Fruit fly (Drosophila melanogaster) whole organism, wandering third instar larva: ENCODE measurements around the gene CG10089.
A peak's percentile ranks its signal among the peaks of the same experiment; 100 is the strongest.

ENCODE experiments used
- CG32264 ChIP-seq: fragments of 200-800 bp; sonication (Bioruptor generic); optimal IDR thresholded peaks from 2 replicates; lab custom pipeline; 2016; ENCODE audit warnings: missing biosample characterization, missing genetic modification characterization
- CG9705 ChIP-seq: fragments of 200-800 bp; sonication (Bioruptor generic); optimal IDR thresholded peaks from 2 replicates; lab custom pipeline; 2018; ENCODE audit warnings: missing biosample characterization, mild to moderate bottlenecking, missing genetic modification characterization
- Dfd ChIP-seq: fragments of >200 bp; optimal IDR thresholded peaks from 2 replicates; lab custom pipeline; 2017; ENCODE audit warnings: missing biosample characterization, missing genetic modification characterization
- Dif ChIP-seq: fragments of 200-275, 200-300 bp; sonication (Bioruptor generic); optimal IDR thresholded peaks from 2 replicates; lab custom pipeline; 2018; ENCODE audit warnings: missing biosample characterization, missing genetic modification characterization; ENCODE audit not compliant: partially characterized antibody
- GATAd ChIP-seq: sonication (Bioruptor generic); optimal IDR thresholded peaks from 2 replicates; lab custom pipeline; 2016; ENCODE audit warnings: missing biosample characterization, missing genetic modification characterization
- HLH106 ChIP-seq: fragments of 200-800 bp; optimal IDR thresholded peaks from 3 replicates; lab custom pipeline; 2019; ENCODE audit warnings: missing biosample characterization, mild to moderate bottlenecking, missing genetic modification characterization, moderate library complexity
- Hnf4 ChIP-seq: fragments of 200-800 bp; sonication (Bioruptor generic); optimal IDR thresholded peaks from 2 replicates; lab custom pipeline; 2016; ENCODE audit warnings: missing biosample characterization, mild to moderate bottlenecking, missing genetic modification characterization
- Hr83 ChIP-seq: fragments of 200-300 bp; sonication (Bioruptor generic); optimal IDR thresholded peaks from 2 replicates; lab custom pipeline; 2016; ENCODE audit warnings: missing biosample characterization, mild to moderate bottlenecking, missing genetic modification characterization, moderate library complexity; ENCODE audit not compliant: poor library complexity, severe bottlenecking
- Jra ChIP-seq: sonication (Bioruptor generic); optimal IDR thresholded peaks from 2 replicates; lab custom pipeline; 2016; ENCODE audit warnings: missing biosample characterization, missing genetic modification characterization
- N ChIP-seq: fragments of >200 bp; optimal IDR thresholded peaks from 2 replicates; lab custom pipeline; 2018; ENCODE audit warnings: missing biosample characterization, missing external identifiers, missing genetic modification characterization
- OdsH ChIP-seq: fragments of 200-800 bp; sonication (Bioruptor generic); optimal IDR thresholded peaks from 2 replicates; lab custom pipeline; 2016; ENCODE audit warnings: missing biosample characterization, mild to moderate bottlenecking, missing genetic modification characterization
- Rel ChIP-seq, 2 experiments: fragments of 200-800 bp; sonication (Bioruptor generic) in 1 of 2; optimal IDR thresholded peaks; 2 replicates in 1 of 2; 3 replicates in 1 of 2; lab custom pipeline; 2016 to 2019; ENCODE audit warnings: mild to moderate bottlenecking in 2 of 2, missing biosample characterization in 2 of 2, missing genetic modification characterization in 2 of 2, moderate library complexity in 1 of 2
- Sp1 ChIP-seq: fragments of 200-800 bp; sonication (Bioruptor generic); optimal IDR thresholded peaks from 3 replicates; lab custom pipeline; 2019; ENCODE audit warnings: missing biosample characterization, mild to moderate bottlenecking, missing genetic modification characterization, moderate library complexity
- Vsx2 ChIP-seq: fragments of 200-300, 225-300 bp; sonication (Bioruptor generic); optimal IDR thresholded peaks from 2 replicates; lab custom pipeline; 2018; ENCODE audit warnings: missing biosample characterization, missing genetic modification characterization; ENCODE audit not compliant: partially characterized antibody
- br ChIP-seq: fragments of 200-800 bp; sonication (Bioruptor generic); optimal IDR thresholded peaks from 2 replicates; lab custom pipeline; 2016; ENCODE audit warnings: missing biosample characterization, missing genetic modification characterization
- dl ChIP-seq, 2 experiments: fragments of 175-275, 200-275 bp in 1 of 2; fragments of 200-275 bp in 1 of 2; sonication (Bioruptor generic); optimal IDR thresholded peaks; lab custom pipeline; 2018; ENCODE audit warnings: mild to moderate bottlenecking in 2 of 2, missing biosample characterization in 2 of 2, missing genetic modification characterization in 2 of 2, moderate library complexity in 2 of 2; ENCODE audit not compliant: partially characterized antibody in 2 of 2, insufficient read depth in 1 of 2
- dmrt93B ChIP-seq: fragments of 200-800 bp; sonication (Bioruptor generic); optimal IDR thresholded peaks from 2 replicates; lab custom pipeline; 2018; ENCODE audit warnings: missing biosample characterization, mild to moderate bottlenecking, missing genetic modification characterization
- ey ChIP-seq: fragments of 200-800 bp; sonication (Bioruptor generic); optimal IDR thresholded peaks from 2 replicates; lab custom pipeline; 2016; ENCODE audit warnings: missing biosample characterization, missing genetic modification characterization
- foxo ChIP-seq, 2 experiments: fragments of 200-800 bp; sonication (Bioruptor generic); optimal IDR thresholded peaks; 2 replicates in 1 of 2; 3 replicates in 1 of 2; lab custom pipeline; 2016 to 2017; ENCODE audit warnings: missing biosample characterization in 2 of 2, missing genetic modification characterization in 2 of 2
- fru ChIP-seq: fragments of 200-800 bp; sonication (Bioruptor generic); optimal IDR thresholded peaks from 3 replicates; lab custom pipeline; 2016; ENCODE audit warnings: missing biosample characterization, mild to moderate bottlenecking, missing genetic modification characterization
- h ChIP-seq: fragments of 200-800 bp; sonication (Bioruptor generic); optimal IDR thresholded peaks from 3 replicates; lab custom pipeline; 2016; ENCODE audit warnings: missing biosample characterization, mild to moderate bottlenecking, missing genetic modification characterization
- jim ChIP-seq: fragments of 175-275, 200-325 bp; sonication (Bioruptor generic); optimal IDR thresholded peaks from 2 replicates; lab custom pipeline; 2016; ENCODE audit warnings: missing biosample characterization, mild to moderate bottlenecking, missing genetic modification characterization
- lola ChIP-seq: fragments of >200 bp; optimal IDR thresholded peaks from 2 replicates; lab custom pipeline; 2017; ENCODE audit warnings: missing biosample characterization, missing genetic modification characterization
- psq ChIP-seq: fragments of 200-800 bp; sonication (Bioruptor generic); optimal IDR thresholded peaks from 3 replicates; lab custom pipeline; 2017; ENCODE audit warnings: missing biosample characterization, mild to moderate bottlenecking, missing genetic modification characterization, moderate library complexity
- rgr ChIP-seq: fragments of 200-800 bp; sonication (Bioruptor generic); optimal IDR thresholded peaks from 3 replicates; lab custom pipeline; 2016; ENCODE audit warnings: missing biosample characterization, mild to moderate bottlenecking, missing genetic modification characterization
- sage ChIP-seq: fragments of 200-800 bp; sonication (Bioruptor generic); optimal IDR thresholded peaks from 2 replicates; lab custom pipeline; 2016; ENCODE audit warnings: missing biosample characterization, mild to moderate bottlenecking, missing genetic modification characterization
- sv ChIP-seq: fragments of 200-800 bp; sonication (Bioruptor generic); optimal IDR thresholded peaks from 3 replicates; lab custom pipeline; 2016; ENCODE audit warnings: missing biosample characterization, missing genetic modification characterization
- woc ChIP-seq: sonication (Bioruptor generic); optimal IDR thresholded peaks from 2 replicates; lab custom pipeline; 2016; ENCODE audit warnings: missing biosample characterization, mild to moderate bottlenecking, missing genetic modification characterization

The CG10089 gene

dm6 chr3L:13503631-13504030, 29.0 kb upstream of the CG10089 start:
- TF ChIP-seq h (GFP tag; lab: Kevin White, UChicago), result no peak
- TF ChIP-seq sv, result no peak
- no peak for TF ChIP-seq sage (GFP tag; lab: Kevin White, UChicago)

DNA sequence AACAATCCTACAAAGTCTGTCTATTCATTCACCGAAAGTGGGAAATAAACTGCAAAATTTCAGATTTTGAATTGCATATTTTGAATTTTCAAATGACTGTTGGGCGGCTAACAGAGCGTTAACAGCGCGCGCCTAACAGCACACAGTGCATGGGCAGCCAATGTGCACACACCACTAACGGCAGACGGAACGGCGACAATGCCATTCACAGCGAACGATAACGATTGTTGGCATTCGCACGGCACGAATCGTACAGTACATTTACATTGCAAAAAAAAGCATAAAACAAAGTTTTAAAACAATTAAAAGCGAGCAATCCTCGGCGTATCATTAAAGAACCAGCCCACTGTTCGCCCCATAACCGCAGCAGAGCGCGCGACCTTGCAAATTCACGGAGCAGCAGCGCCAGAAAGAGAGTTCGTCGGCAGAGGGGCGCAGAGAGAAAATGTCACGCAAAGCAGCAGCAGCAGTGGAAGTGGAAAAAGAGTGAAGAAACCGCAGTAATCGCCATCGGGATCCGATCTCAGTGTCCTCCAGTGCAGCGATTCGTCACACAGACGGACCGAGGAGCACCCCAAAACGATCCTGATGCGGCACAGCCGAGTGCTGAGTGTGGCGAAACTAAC, 28.0 kb upstream of the CG10089 start, which contains the start of gene Spt20:
Spt20 (plus strand) TSS at position 224 of the 626 bp plus-strand sequence.
- no peak for TF ChIP-seq psq
- no peak for TF ChIP-seq dmrt93B
- no peak for TF ChIP-seq dl (GFP tag; optimal IDR thresholded peaks at IDR 0.05; lab: Kevin White, UChicago; ENCODE audit: insufficient read depth in 1 of 2, partially characterized antibody in 2 of 2)
- TF ChIP-seq OdsH (GFP tag; lab: Kevin White, UChicago), result no peak
- no peak for TF ChIP-seq fru (GFP tag; lab: Kevin White, UChicago)
- no peak for TF ChIP-seq ey (GFP tag; lab: Kevin White, UChicago)
- TF ChIP-seq Hnf4, result no peak
- no peak for TF ChIP-seq foxo (GFP tag; optimal IDR thresholded peaks at IDR 0.05; lab: Kevin White, UChicago)
- TF ChIP-seq Dif (GFP tag; lab: Kevin White, UChicago), result no peak
- no peak for TF ChIP-seq h (GFP tag; lab: Kevin White, UChicago)
- TF ChIP-seq Hr83 (GFP tag; lab: Kevin White, UChicago), result no peak
- no peak for TF ChIP-seq CG9705 (GFP tag; lab: Kevin White, UChicago)

DNA sequence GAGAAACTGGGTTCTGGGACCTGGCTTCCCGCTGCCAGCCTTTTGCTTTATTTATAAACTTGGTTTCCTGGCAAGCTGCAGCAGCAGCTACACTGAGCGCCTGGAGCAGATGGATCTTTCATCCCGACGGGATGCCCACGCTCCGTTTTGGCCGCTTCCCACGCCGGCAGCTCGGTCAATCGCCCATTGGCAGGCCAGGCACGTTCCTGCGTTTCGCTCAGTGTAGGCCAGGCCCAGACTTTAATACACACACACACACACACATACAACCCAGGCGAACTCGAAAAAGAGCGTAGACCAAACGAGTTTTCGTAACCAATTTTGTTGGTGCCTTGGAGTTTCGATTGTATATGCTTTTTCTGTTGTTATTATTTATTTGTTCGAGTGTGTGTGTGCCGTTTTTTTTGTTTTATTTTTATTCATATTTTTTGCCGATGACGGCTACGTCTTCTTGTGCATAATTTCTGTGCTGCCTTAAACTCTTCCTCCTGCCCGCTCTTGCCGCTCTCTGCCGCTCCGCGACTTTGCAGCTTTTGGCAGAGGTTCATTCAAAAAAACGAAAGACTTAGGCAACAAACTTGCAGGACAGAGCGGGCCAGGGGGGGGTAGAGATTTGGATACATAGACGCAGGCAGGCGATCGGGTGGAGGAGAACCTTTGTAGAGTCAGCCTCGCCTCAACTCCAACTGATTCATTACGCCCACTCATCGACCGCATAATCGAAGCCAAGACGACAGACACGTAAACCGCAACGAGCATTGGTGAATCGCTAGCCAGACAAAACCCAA, 25.5 kb upstream of the CG10089 start:
- TF ChIP-seq HLH106 (tag; lab: Kevin White, UChicago), result peak; percentile 89
- peak; percentile 72 for TF ChIP-seq psq
- TF ChIP-seq Sp1 (GFP tag; lab: Kevin White, UChicago), result peak; percentile 86
- TF ChIP-seq Dfd (GFP tag; lab: Kevin White, UChicago), result peak; percentile 42
- no peak for TF ChIP-seq Jra (GFP tag; lab: Kevin White, UChicago)
- peak; percentile 91 for TF ChIP-seq br (GFP tag; lab: Kevin White, UChicago)
- peak; percentile 39 for TF ChIP-seq Rel (GFP tag; optimal IDR thresholded peaks at IDR 0.05; lab: Kevin White, UChicago)
- TF ChIP-seq Rel (tag; optimal IDR thresholded peaks at IDR 0.05; lab: Kevin White, UChicago), result peak; percentile 67
- peak; percentile 83 for TF ChIP-seq CG9705 (GFP tag; lab: Kevin White, UChicago)
- peak; percentile 28 for TF ChIP-seq Vsx2 (GFP tag; lab: Kevin White, UChicago)
- TF ChIP-seq woc, result peak; percentile 88
- TF ChIP-seq foxo (GFP tag; optimal IDR thresholded peaks at IDR 0.05; lab: Kevin White, UChicago), result peak in 1 of 2 experiments; percentile 91
- TF ChIP-seq CG32264 (GFP tag; lab: Kevin White, UChicago), result peak; percentile 43
- TF ChIP-seq sage (GFP tag; lab: Kevin White, UChicago), result no peak
- TF ChIP-seq dmrt93B, result peak; percentile 63
- TF ChIP-seq OdsH (GFP tag; lab: Kevin White, UChicago), result peak; percentile 86
- peak; percentile 82 for TF ChIP-seq rgr
- no peak for TF ChIP-seq jim (GFP tag; lab: Kevin White, UChicago)
- TF ChIP-seq h (GFP tag; lab: Kevin White, UChicago), result peak; percentile 87
- peak; percentile 90 for TF ChIP-seq fru (GFP tag; lab: Kevin White, UChicago)
- no peak for TF ChIP-seq lola (GFP tag; lab: Kevin White, UChicago)
- TF ChIP-seq ey (GFP tag; lab: Kevin White, UChicago), result peak; percentile 90
- no peak for TF ChIP-seq GATAd (GFP tag; lab: Kevin White, UChicago)

DNA sequence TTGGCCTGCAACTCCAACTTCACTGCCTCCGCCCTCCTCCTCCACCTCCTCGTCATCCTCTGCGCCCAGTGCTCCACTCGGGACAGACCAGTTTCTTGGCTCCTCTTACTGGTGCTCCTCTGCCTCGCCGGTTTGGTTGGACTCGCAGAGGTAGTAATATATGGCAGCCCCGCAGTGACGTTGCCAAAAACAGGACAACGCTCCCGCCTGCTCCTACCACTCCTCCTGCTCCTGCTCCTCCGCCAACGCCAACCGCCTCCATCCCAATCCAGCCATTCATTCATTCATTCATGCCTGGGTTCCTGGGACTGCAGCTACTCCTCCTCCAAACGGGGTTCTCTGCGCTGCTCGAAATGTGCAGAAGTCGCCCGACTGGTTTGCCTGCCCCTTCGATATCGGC, 24.9 kb upstream of the CG10089 start:
- peak; percentile 32 for TF ChIP-seq Vsx2 (GFP tag; lab: Kevin White, UChicago)
- no peak for TF ChIP-seq N
- no peak for TF ChIP-seq fru (GFP tag; lab: Kevin White, UChicago)
- peak; percentile 62 for TF ChIP-seq Dif (GFP tag; lab: Kevin White, UChicago)
- peak; percentile 51 for TF ChIP-seq Hr83 (GFP tag; lab: Kevin White, UChicago)
